Worm (Caenorhabditis elegans) whole organism, L1 larva: ENCODE data around the gene T23B12.5.

Experiments used
- aha-1 ChIP-seq: fragments of 150-350 bp; optimal IDR thresholded peaks from 2 replicates; lab custom pipeline; 2014; ENCODE audit warnings: missing biosample characterization, missing genetic modification characterization
- fkh-10 ChIP-seq: sonication (generic microtip); optimal IDR thresholded peaks from 2 replicates; lab custom pipeline; 2017; ENCODE audit warnings: missing biosample characterization, missing genetic modification reagents, missing genetic modification characterization
- fos-1 ChIP-seq: fragments of 150-350 bp; optimal IDR thresholded peaks from 2 replicates; lab custom pipeline; 2014; ENCODE audit warnings: missing biosample characterization, missing genetic modification characterization
- lin-15B ChIP-seq: fragments of 150-350 bp; sonication (generic microtip); optimal IDR thresholded peaks from 3 replicates; lab custom pipeline; 2014; ENCODE audit warnings: missing biosample characterization, missing genetic modification characterization
- mab-9 ChIP-seq: fragments of 200-800 bp; sonication (Bioruptor generic); IDR thresholded peaks from 2 replicates; pipeline ENCODE4 v1.3.6; 2022; ENCODE audit warnings: missing genetic modification reagents, missing genetic modification characterization, missing compliant biosample characterization
- nhr-11 ChIP-seq: fragments of 150-350 bp; optimal IDR thresholded peaks from 2 replicates; lab custom pipeline; 2014; ENCODE audit warnings: missing biosample characterization, missing genetic modification characterization
- pax-3 ChIP-seq: fragments of 200-800 bp; sonication (Bioruptor generic); optimal IDR thresholded peaks from 2 replicates; lab custom pipeline; 2018; ENCODE audit warnings: mild to moderate bottlenecking, missing genetic modification characterization, moderate library complexity, missing compliant biosample characterization

DNA sequence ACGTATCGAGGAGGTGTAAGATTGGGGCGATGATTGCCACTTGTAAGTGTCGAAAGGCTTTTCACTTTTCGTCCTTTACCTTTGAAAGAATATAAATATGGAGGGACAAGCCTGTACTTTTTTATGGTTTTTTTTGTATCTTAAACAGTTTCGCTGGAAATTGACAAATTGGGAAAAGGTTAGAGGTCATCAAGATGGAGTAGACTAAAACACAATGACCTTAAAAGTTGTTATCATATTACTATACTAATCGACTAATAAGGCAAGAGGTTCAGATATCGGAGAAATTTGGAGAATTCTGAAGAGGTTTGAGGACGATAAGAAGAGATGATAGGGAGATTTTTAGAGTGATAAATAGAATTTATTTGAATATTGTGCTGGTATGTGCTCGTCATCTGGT lies 41.7 kb downstream of the T23B12.5 start:
- no peak for TF ChIP-seq lin-15B (tag; lab: Kevin White, UChicago)
- TF ChIP-seq nhr-11: no peak
- no peak for TF ChIP-seq fos-1 (tag; lab: Kevin White, UChicago)
- no peak for TF ChIP-seq mab-9 (GFP tag; lab: Robert Waterston, UW)
- TF ChIP-seq fkh-10 (GFP tag; lab: Kevin White, UChicago): no peak
- no peak for TF ChIP-seq aha-1 (tag; lab: Kevin White, UChicago)
- no peak for TF ChIP-seq pax-3 (tag; lab: Kevin White, UChicago)
